Worm (Caenorhabditis elegans) whole organism, L2 larva: ENCODE results near the gene gex-5.

Experiments used
- Y55F3AM.14 ChIP-seq: fragments of 200-800 bp; sonication (Bioruptor generic); optimal IDR thresholded peaks from 2 replicates; lab custom pipeline; 2018; ENCODE audit warnings: mild to moderate bottlenecking, missing genetic modification characterization, missing compliant biosample characterization
- blmp-1 ChIP-seq: sonication (generic microtip); optimal IDR thresholded peaks from 2 replicates; lab custom pipeline; 2017; ENCODE audit warnings: missing genetic modification characterization, mild to moderate bottlenecking, missing compliant biosample characterization, antibody characterized with exemption, moderate library complexity; ENCODE audit not compliant: insufficient read depth
- ceh-82 ChIP-seq: fragments of 150-350 bp; optimal IDR thresholded peaks from 2 replicates; lab custom pipeline; 2014; ENCODE audit warnings: missing biosample characterization, missing genetic modification characterization
- elt-1 ChIP-seq: fragments of 150-350 bp; optimal IDR thresholded peaks from 2 replicates; lab custom pipeline; 2014; ENCODE audit warnings: missing biosample characterization, missing genetic modification characterization
- lin-39 ChIP-seq: fragments of 150-350 bp; optimal IDR thresholded peaks from 2 replicates; lab custom pipeline; 2014; ENCODE audit warnings: missing biosample characterization, missing genetic modification reagents, missing genetic modification characterization
- nhr-23 ChIP-seq: fragments of 150-350 bp; optimal IDR thresholded peaks from 2 replicates; lab custom pipeline; 2014; ENCODE audit warnings: missing biosample characterization, missing genetic modification reagents, missing genetic modification characterization
- nhr-6 ChIP-seq: fragments of 150-350 bp; optimal IDR thresholded peaks from 2 replicates; lab custom pipeline; 2014; ENCODE audit warnings: missing biosample characterization, missing genetic modification characterization
- nhr-77 ChIP-seq: fragments of 150-350 bp; optimal IDR thresholded peaks from 2 replicates; lab custom pipeline; 2014; ENCODE audit warnings: missing biosample characterization, missing genetic modification characterization
- peb-1 ChIP-seq: fragments of 150-350 bp; optimal IDR thresholded peaks from 2 replicates; lab custom pipeline; 2014; ENCODE audit warnings: missing biosample characterization, missing genetic modification characterization
- snpc-4 ChIP-seq: fragments of 150-350 bp; optimal IDR thresholded peaks from 2 replicates; lab custom pipeline; 2014; ENCODE audit warnings: missing biosample characterization, missing genetic modification characterization
- unc-55 ChIP-seq: fragments of 150-350 bp; sonication (generic microtip); optimal IDR thresholded peaks from 3 replicates; lab custom pipeline; 2014; ENCODE audit warnings: missing biosample characterization, missing genetic modification reagents, missing genetic modification characterization
- unc-62 ChIP-seq: fragments of 150-350 bp; optimal IDR thresholded peaks from 2 replicates; lab custom pipeline; 2014; ENCODE audit warnings: missing biosample characterization, missing genetic modification reagents, missing genetic modification characterization
- ztf-11 ChIP-seq: sonication (generic microtip); optimal IDR thresholded peaks from 2 replicates; lab custom pipeline; 2017; ENCODE audit warnings: missing biosample characterization, missing genetic modification characterization

DNA sequence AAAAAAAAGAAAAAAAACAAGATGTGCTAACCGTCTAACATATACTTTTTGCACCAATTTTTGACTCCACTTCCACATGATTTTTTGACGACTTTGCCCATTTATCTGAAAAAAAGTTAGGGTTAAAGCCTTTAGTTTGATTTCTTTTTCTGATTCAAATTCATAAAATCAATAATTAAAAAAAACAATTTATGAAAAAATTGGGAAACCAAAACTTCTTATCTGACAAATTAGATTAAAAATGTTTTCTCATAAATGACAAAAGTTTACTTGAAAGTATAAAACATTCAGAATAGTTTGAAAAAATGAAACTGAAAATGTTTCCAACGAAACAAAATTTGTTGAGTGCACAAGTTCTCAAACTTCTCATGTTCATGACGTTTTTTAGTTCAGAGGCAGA is 38.1 kb upstream of the gex-5 start, which contains the start of gene F26A1.7:
- TF ChIP-seq unc-62 (no peak), blmp-1 (tag; lab: Kevin White, UChicago) (no peak), Y55F3AM.14 (GFP tag; lab: Kevin White, UChicago) (no peak), nhr-77 (no peak), peb-1 (tag; lab: Kevin White, UChicago) (no peak), snpc-4 (no peak), nhr-23 (tag; lab: Kevin White, UChicago) (no peak), unc-55 (GFP tag; lab: Kevin White, UChicago) (no peak), ztf-11 (tag; lab: Kevin White, UChicago) (no peak), lin-39 (tag; lab: Kevin White, UChicago) (no peak), ceh-82 (tag; lab: Kevin White, UChicago) (no peak), nhr-6 (tag; lab: Kevin White, UChicago) (no peak), elt-1 (no peak)
